Fruit fly (Drosophila melanogaster): ENCODE measurements around the gene CG4592.

Gene CG4592

dm6 chr2L:9938631-9939256 lies 17.3 kb downstream of the CG4592 start, which contains the start of the genes Datp and CG4619 (continued):
- TF ChIP-seq Gsc (GFP tag; IDR thresholded peaks at IDR 0.05) = no peak
- TF ChIP-seq br (optimal IDR thresholded peaks at IDR 0.05) = no peak
- no peak for TF ChIP-seq Mes4 (GFP tag; optimal IDR thresholded peaks at IDR 0.05)
- TF ChIP-seq CG31224 (GFP tag; IDR thresholded peaks at IDR 0.05) = no peak
- TF ChIP-seq Ada2b (GFP tag; IDR thresholded peaks at IDR 0.05) = no peak; the same call in 1 of the 2 replicates
- peak; percentile 60 for TF ChIP-seq CG7786 (GFP tag; optimal IDR thresholded peaks at IDR 0.05)
- no peak for TF ChIP-seq insv (GFP tag; optimal IDR thresholded peaks at IDR 0.05)
- TF ChIP-seq knrl (GFP tag; IDR thresholded peaks at IDR 0.05; ENCODE audit: partially characterized antibody) = 0 out of 3 replicates have a peak, but pooled peaks have one; percentile 24
- TF ChIP-seq CG3847 (GFP tag; IDR thresholded peaks at IDR 0.05) = peak; percentile 83
- peak; percentile 30 for TF ChIP-seq Sry-δ (GFP tag; optimal IDR thresholded peaks at IDR 0.05)
- peak; percentile 12 for TF ChIP-seq CG10654 (GFP tag; optimal IDR thresholded peaks at IDR 0.05)
- no peak for TF ChIP-seq ab (GFP tag; optimal IDR thresholded peaks at IDR 0.05)
- no peak for TF ChIP-seq sd (tag; optimal IDR thresholded peaks at IDR 0.05)
- TF ChIP-seq Meics (GFP tag; optimal IDR thresholded peaks at IDR 0.05) = peak; percentile 39
- TF ChIP-seq CG12769 (tag; optimal IDR thresholded peaks at IDR 0.05) = no peak
- no peak for TF ChIP-seq dmrt99B (tag; optimal IDR thresholded peaks at IDR 0.05)
- TF ChIP-seq stwl (tag; optimal IDR thresholded peaks at IDR 0.05) = peak; percentile 78
- no peak for TF ChIP-seq CG11696 (GFP tag; IDR thresholded peaks at IDR 0.05)

DNA sequence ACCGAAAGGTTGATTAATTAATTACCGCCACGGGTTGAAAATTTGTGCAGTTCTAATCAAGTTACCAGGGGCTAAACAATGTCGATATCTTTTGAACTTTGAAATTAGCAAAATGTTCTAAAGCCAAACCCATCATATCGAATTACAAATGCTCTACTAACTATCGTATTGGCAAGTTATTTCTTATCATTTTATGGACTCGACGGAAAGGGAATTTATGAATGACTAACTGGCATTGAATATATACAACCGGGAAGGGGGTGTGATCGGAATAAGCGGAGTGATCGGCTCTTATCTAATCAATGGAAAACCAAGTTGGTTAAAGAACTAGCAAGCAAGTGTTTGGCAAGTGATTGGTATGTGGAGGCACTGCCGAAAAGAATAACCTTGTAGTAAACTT lies 22.1 kb downstream of the CG4592 start:
- TF ChIP-seq gsb-n (tag; optimal IDR thresholded peaks at IDR 0.05) (no peak), CG9932 (GFP tag; IDR thresholded peaks at IDR 0.05) (no peak), Max (GFP tag; optimal IDR thresholded peaks at IDR 0.05) (no peak), lbe (GFP tag; optimal IDR thresholded peaks at IDR 0.05) (no peak), CG6683 (GFP tag; optimal IDR thresholded peaks at IDR 0.05) (no peak), psq (GFP tag; optimal IDR thresholded peaks at IDR 0.05) (no peak), Atf-2 (GFP tag; optimal IDR thresholded peaks at IDR 0.05) (no peak), maf-S (GFP tag; optimal IDR thresholded peaks at IDR 0.05) (peak; percentile 3), CG14441 (GFP tag; IDR thresholded peaks at IDR 0.05) (no peak), CG14710 (tag; optimal IDR thresholded peaks at IDR 0.05) (no peak), CG14667 (GFP tag; IDR thresholded peaks at IDR 0.05) (no peak), CG10274 (GFP tag; optimal IDR thresholded peaks at IDR 0.05) (no peak), Fer3 (tag; optimal IDR thresholded peaks at IDR 0.05) (peak; percentile 48), CkIIα-i1 (GFP tag; IDR thresholded peaks at IDR 0.05) (no peak), ems (GFP tag; optimal IDR thresholded peaks at IDR 0.05) (no peak), CG3847 (GFP tag; IDR thresholded peaks at IDR 0.05) (no peak), Nf-YA (GFP tag; IDR thresholded peaks at IDR 0.05) (no peak), dati (GFP tag; IDR thresholded peaks at IDR 0.05) (no peak), CG31224 (GFP tag; IDR thresholded peaks at IDR 0.05) (no peak), Mrtf (GFP tag; IDR thresholded peaks at IDR 0.05) (no peak), CG2712 (tag; optimal IDR thresholded peaks at IDR 0.05) (no peak), CG11398 (GFP tag; optimal IDR thresholded peaks at IDR 0.05) (no peak), zfh2 (GFP tag; optimal IDR thresholded peaks at IDR 0.05) (no peak), Antp (GFP tag; optimal IDR thresholded peaks at IDR 0.05) (no peak), crol (GFP tag; IDR thresholded peaks at IDR 0.05) (peak; percentile 35; the same call in 1 of the 2 replicates), pfk (GFP tag; optimal IDR thresholded peaks at IDR 0.05) (no peak), CG8944 (GFP tag; optimal IDR thresholded peaks at IDR 0.05) (no peak), Trl (optimal IDR thresholded peaks at IDR 0.05) (no peak), Trl (GFP tag; optimal IDR thresholded peaks at IDR 0.05) (no peak), CG2120 (GFP tag; optimal IDR thresholded peaks at IDR 0.05) (peak; percentile 59), CG13287 (GFP tag; IDR thresholded peaks at IDR 0.05; ENCODE audit: partially characterized antibody) (no peak), Ada2b (GFP tag; IDR thresholded peaks at IDR 0.05) (no peak), wek (GFP tag; optimal IDR thresholded peaks at IDR 0.05) (no peak), CG2199 (GFP tag; IDR thresholded peaks at IDR 0.05) (no peak), CG4730 (GFP tag; IDR thresholded peaks at IDR 0.05) (no peak), nerfin-1 (tag; optimal IDR thresholded peaks at IDR 0.05) (no peak)
